Worm (Caenorhabditis elegans): ENCODE results near the gene W01F3.2.

Gene W01F3.2

DNA sequence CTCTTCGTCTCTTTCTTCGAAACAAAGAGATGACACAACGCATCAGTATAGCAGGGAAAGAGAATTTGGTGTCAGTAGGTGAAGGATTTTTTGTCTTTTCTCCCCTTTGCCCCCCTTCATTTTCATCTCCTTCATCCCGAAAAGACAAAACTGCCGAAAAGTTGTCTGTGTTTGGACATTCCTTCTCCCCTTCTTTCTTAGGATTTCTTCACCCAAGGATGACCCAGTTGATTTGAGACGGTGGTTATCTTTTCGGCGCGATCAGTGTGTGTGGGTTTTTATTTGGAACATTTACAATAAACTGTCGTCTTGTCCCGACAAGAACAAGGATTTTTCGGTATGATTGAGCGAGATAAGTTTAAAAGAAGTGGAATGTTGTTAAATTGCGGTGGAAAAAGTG lies 2.3 kb downstream of the W01F3.2 start:
- no peak for TF ChIP-seq eyg-1 (tag; optimal IDR thresholded peaks at IDR 0.05)
- no peak for TF ChIP-seq elt-4 (tag; optimal IDR thresholded peaks at IDR 0.05)
- no peak for TF ChIP-seq C38D4.7 (GFP tag; optimal IDR thresholded peaks at IDR 0.05)
- TF ChIP-seq ets-4 (tag; optimal IDR thresholded peaks at IDR 0.05): no peak
- no peak for TF ChIP-seq hlh-30 (tag; optimal IDR thresholded peaks at IDR 0.05; ENCODE audit: insufficient read depth)
- no peak for TF ChIP-seq ceh-48 (tag; optimal IDR thresholded peaks at IDR 0.05)
- no peak for TF ChIP-seq pros-1 (tag; optimal IDR thresholded peaks at IDR 0.05)
- no peak for TF ChIP-seq ceh-6 (GFP tag; optimal IDR thresholded peaks at IDR 0.05)
- no peak for TF ChIP-seq tbx-7 (tag; optimal IDR thresholded peaks at IDR 0.05)
- TF ChIP-seq che-1 (tag; optimal IDR thresholded peaks at IDR 0.05): no peak
- no peak for TF ChIP-seq hlh-6 (tag; optimal IDR thresholded peaks at IDR 0.05)
- TF ChIP-seq hlh-15 (tag; optimal IDR thresholded peaks at IDR 0.05): no peak
- TF ChIP-seq gmeb-2 (tag; optimal IDR thresholded peaks at IDR 0.05): no peak
- no peak for TF ChIP-seq ref-2 (tag; optimal IDR thresholded peaks at IDR 0.05)
- no peak for TF ChIP-seq Y22D7AL.16 (tag; optimal IDR thresholded peaks at IDR 0.05)
- no peak for TF ChIP-seq ceh-45 (GFP tag; IDR thresholded peaks at IDR 0.05)
- TF ChIP-seq sox-4 (tag; optimal IDR thresholded peaks at IDR 0.05): no peak

DNA sequence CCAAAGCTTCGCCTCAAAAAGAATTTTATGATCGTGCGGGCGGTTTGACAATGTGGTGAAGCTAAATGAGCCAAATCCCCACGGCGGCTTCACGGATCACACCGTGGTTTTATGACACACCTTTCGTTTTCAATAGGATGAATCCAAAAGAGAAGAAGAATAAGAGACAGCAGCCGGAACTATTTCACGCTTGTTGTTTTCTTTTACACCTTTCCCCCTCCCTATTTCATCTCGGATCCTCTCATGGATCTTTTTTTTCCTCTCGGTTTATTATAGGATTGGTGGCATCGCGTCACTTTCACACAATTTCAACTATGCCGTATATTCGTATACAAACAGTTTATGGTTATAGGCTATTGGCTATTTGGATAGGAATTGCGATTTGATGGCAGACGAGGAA lies 3.6 kb downstream of the W01F3.2 start:
- TF ChIP-seq elt-4 (tag; optimal IDR thresholded peaks at IDR 0.05) (no peak), ceh-2 (tag; optimal IDR thresholded peaks at IDR 0.05) (no peak), T23F11.4 (GFP tag; optimal IDR thresholded peaks at IDR 0.05) (no peak), hlh-15 (tag; optimal IDR thresholded peaks at IDR 0.05) (no peak), unc-42 (tag; optimal IDR thresholded peaks at IDR 0.05) (no peak), C08G9.2 (tag; optimal IDR thresholded peaks at IDR 0.05) (no peak), sox-2 (GFP tag; IDR thresholded peaks at IDR 0.05) (no peak), syd-9 (tag; optimal IDR thresholded peaks at IDR 0.05) (no peak), dve-1 (tag; optimal IDR thresholded peaks at IDR 0.05) (no peak), hlh-8 (tag; optimal IDR thresholded peaks at IDR 0.05) (no peak), npax-4 (tag; optimal IDR thresholded peaks at IDR 0.05) (no peak), ztf-16 (tag; optimal IDR thresholded peaks at IDR 0.05) (no peak), C38D4.7 (GFP tag; optimal IDR thresholded peaks at IDR 0.05) (no peak), F13H6.1 (tag; optimal IDR thresholded peaks at IDR 0.05) (no peak), ceh-19 (GFP tag; optimal IDR thresholded peaks at IDR 0.05) (no peak)

DNA sequence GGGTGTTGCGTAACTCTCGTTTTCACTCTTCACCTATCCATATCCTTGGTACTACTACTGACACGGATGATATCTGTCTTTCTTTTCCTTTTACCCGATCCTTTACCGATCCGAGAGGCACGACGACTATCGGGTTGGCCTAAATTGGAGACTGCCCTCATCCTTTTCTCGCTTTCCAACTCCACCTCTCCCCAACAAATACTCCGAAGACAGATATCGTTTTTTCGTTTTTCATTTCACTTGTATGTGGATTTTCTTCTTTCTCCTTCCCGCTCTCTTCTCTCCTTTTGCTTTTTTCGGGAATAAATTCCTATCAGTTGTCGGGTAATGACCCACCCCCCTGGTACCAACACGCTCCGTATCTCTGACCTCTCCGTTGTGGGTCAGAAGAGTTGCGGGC lies 4.8 kb downstream of the W01F3.2 start:
- TF ChIP-seq mec-3 (tag; optimal IDR thresholded peaks at IDR 0.05; ENCODE audit: borderline replicate concordance) (no peak), F13H6.1 (tag; optimal IDR thresholded peaks at IDR 0.05) (no peak), rnt-1 (tag; optimal IDR thresholded peaks at IDR 0.05) (no peak), ceh-34 (tag; optimal IDR thresholded peaks at IDR 0.05) (no peak), che-1 (tag; optimal IDR thresholded peaks at IDR 0.05) (no peak), ceh-30 (tag; optimal IDR thresholded peaks at IDR 0.05) (no peak), lin-11 (tag; optimal IDR thresholded peaks at IDR 0.05) (no peak), hlh-13 (GFP tag; optimal IDR thresholded peaks at IDR 0.05) (no peak), syd-9 (tag; optimal IDR thresholded peaks at IDR 0.05) (no peak), ceh-45 (GFP tag; IDR thresholded peaks at IDR 0.05) (no peak), hlh-30 (tag; optimal IDR thresholded peaks at IDR 0.05; ENCODE audit: insufficient read depth) (no peak), gmeb-2 (tag; optimal IDR thresholded peaks at IDR 0.05) (no peak)

DNA sequence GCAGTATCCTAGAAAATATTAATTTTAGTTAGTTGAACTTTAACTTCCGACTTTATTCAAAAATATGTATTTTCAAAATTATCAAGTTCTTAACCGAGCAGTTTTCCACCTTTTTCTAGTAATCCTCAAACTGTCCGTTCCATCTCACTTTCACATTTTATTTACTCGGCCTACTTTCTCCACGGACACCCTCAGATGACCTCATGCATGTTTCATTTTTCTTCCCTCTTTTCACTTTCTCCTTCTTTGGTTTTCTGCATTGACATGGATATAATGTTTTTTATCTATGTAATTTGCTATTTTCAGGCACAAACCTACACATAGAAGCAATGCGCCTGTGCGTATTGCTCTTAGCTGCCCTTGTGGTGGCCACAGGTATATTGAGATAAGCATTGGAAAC lies 6.8 kb downstream of the W01F3.2 start, which contains the start of gene mlt-11:
TSS of gene mlt-11 (plus strand) at position 301 of the 400 bp plus-strand sequence.
- TF ChIP-seq lim-6 (tag; optimal IDR thresholded peaks at IDR 0.05) (no peak), tbx-7 (tag; optimal IDR thresholded peaks at IDR 0.05) (no peak), nhr-11 (tag; optimal IDR thresholded peaks at IDR 0.05) (no peak), C38D4.7 (GFP tag; optimal IDR thresholded peaks at IDR 0.05) (no peak), hlh-30 (tag; optimal IDR thresholded peaks at IDR 0.05; ENCODE audit: insufficient read depth) (no peak), unc-55 (GFP tag; optimal IDR thresholded peaks at IDR 0.05) (no peak), ceh-2 (tag; optimal IDR thresholded peaks at IDR 0.05) (no peak), Y22D7AL.16 (tag; optimal IDR thresholded peaks at IDR 0.05) (no peak)
